Fruit fly (Drosophila melanogaster): ENCODE results near the gene CG34027.

CG34027 gene

dm6 chr3R:25054451-25055188, 54.2 kb downstream of the CG34027 start, which contains the start of gene CG31109 (continued):
- TF ChIP-seq Hand (GFP tag; optimal IDR thresholded peaks at IDR 0.05) (no peak), esg (GFP tag; conservative IDR thresholded peaks at IDR 0.05) (no peak), CG31441 (GFP tag; IDR thresholded peaks at IDR 0.05) (no peak; the same call in 1 of the 2 replicates), HLH3B (GFP tag; IDR thresholded peaks at IDR 0.05) (no peak), slp2 (GFP tag; optimal IDR thresholded peaks at IDR 0.05) (no peak), CG3726 (GFP tag; IDR thresholded peaks at IDR 0.05) (no peak), dysf (GFP tag; IDR thresholded peaks at IDR 0.05) (no peak), zen2 (GFP tag; IDR thresholded peaks at IDR 0.05; ENCODE audit: partially characterized antibody) (no peak), Dip3 (GFP tag; optimal IDR thresholded peaks at IDR 0.05) (no peak), gsb-n (tag; optimal IDR thresholded peaks at IDR 0.05) (no peak), inv (GFP tag; IDR thresholded peaks at IDR 0.05; ENCODE audit: partially characterized antibody) (no peak), Tbp (GFP tag; optimal IDR thresholded peaks at IDR 0.05) (no peak), Blimp-1 (GFP tag; optimal IDR thresholded peaks at IDR 0.05) (no peak), CG11504 (tag; optimal IDR thresholded peaks at IDR 0.05) (no peak), crp (GFP tag; optimal IDR thresholded peaks at IDR 0.05) (peak; percentile 65 to 87), stwl (tag; optimal IDR thresholded peaks at IDR 0.05) (peak; percentile 77), corto (GFP tag; optimal IDR thresholded peaks at IDR 0.05) (no peak), CG30403 (GFP tag; optimal IDR thresholded peaks at IDR 0.05) (peak; percentile 18), Ssrp (tag; optimal IDR thresholded peaks at IDR 0.05) (no peak), CG13775 (GFP tag; optimal IDR thresholded peaks at IDR 0.05) (peak; percentile 17), CG7987 (GFP tag; optimal IDR thresholded peaks at IDR 0.05) (peak; percentile 30), CG15269 (tag; optimal IDR thresholded peaks at IDR 0.05) (no peak), CG8359 (GFP tag; optimal IDR thresholded peaks at IDR 0.05; ENCODE audit: borderline replicate concordance) (no peak), CG4820 (GFP tag; optimal IDR thresholded peaks at IDR 0.05) (no peak), CG1792 (GFP tag; optimal IDR thresholded peaks at IDR 0.05) (no peak), CG1832 (GFP tag; optimal IDR thresholded peaks at IDR 0.05) (no peak), jigr1 (GFP tag; IDR thresholded peaks at IDR 0.05) (no peak), CG18011 (GFP tag; optimal IDR thresholded peaks at IDR 0.05) (peak; percentile 8), Trl (optimal IDR thresholded peaks at IDR 0.05) (no peak), Trl (GFP tag; optimal IDR thresholded peaks at IDR 0.05) (peak; percentile 33), mld (GFP tag; IDR thresholded peaks at IDR 0.05; ENCODE audit: partially characterized antibody) (0 out of 3 replicates have a peak, but pooled peaks have one; percentile 41), CG8089 (GFP tag; optimal IDR thresholded peaks at IDR 0.05) (no peak), CG3847 (GFP tag; IDR thresholded peaks at IDR 0.05) (peak; percentile 37; the same call in 1 of the 2 replicates), bsh (GFP tag; optimal IDR thresholded peaks at IDR 0.05) (no peak), fd3F (GFP tag; optimal IDR thresholded peaks at IDR 0.05) (no peak), Dp (GFP tag; optimal IDR thresholded peaks at IDR 0.05) (peak; percentile 73), chif (GFP tag; optimal IDR thresholded peaks at IDR 0.05) (no peak), phol (tag; optimal IDR thresholded peaks at IDR 0.05) (peak; percentile 40), CG10147 (GFP tag; optimal IDR thresholded peaks at IDR 0.05) (peak; percentile 40), lola (GFP tag; optimal IDR thresholded peaks at IDR 0.05) (peak in 1 of 3 experiments; percentile 5), Hmr (GFP tag; optimal IDR thresholded peaks at IDR 0.05) (peak; percentile 19), ssp (GFP tag; IDR thresholded peaks at IDR 0.05) (no peak), sob (GFP tag; IDR thresholded peaks at IDR 0.05) (no peak), CG7556 (GFP tag; optimal IDR thresholded peaks at IDR 0.05) (no peak), CG16779 (GFP tag; IDR thresholded peaks at IDR 0.05) (no peak), amos (GFP tag; IDR thresholded peaks at IDR 0.05; ENCODE audit: partially characterized antibody) (peak; percentile 63; the same call in 1 of the 2 replicates), CG32772 (GFP tag; IDR thresholded peaks at IDR 0.05) (no peak), CG16813 (GFP tag; IDR thresholded peaks at IDR 0.05; ENCODE audit: partially characterized antibody) (peak; percentile 56; the same call in 2 of the 3 replicates)

Data from whole organism, embryonic.